Fruit fly (Drosophila melanogaster) whole organism, embryonic: ENCODE data around the gene CG4615.

ENCODE experiments used
- Asciz ChIP-seq: fragments of 200-800 bp; sonication (Bioruptor generic); optimal IDR thresholded peaks from 2 replicates; lab custom pipeline; 2017; ENCODE audit warnings: missing biosample characterization, mild to moderate bottlenecking, missing genetic modification characterization, missing genetic modification reagents
- CG10147 ChIP-seq: fragments of 200-800 bp; sonication (Bioruptor generic); optimal IDR thresholded peaks from 2 replicates; lab custom pipeline; 2019; ENCODE audit warnings: missing biosample characterization, mild to moderate bottlenecking, missing genetic modification characterization, moderate library complexity
- CG10267 ChIP-seq: fragments of 200-800 bp; sonication (Bioruptor generic); optimal IDR thresholded peaks from 2 replicates; lab custom pipeline; 2018; ENCODE audit warnings: missing biosample characterization, mild to moderate bottlenecking, missing genetic modification characterization, moderate library complexity
- CG10431 ChIP-seq: fragments of 200-800 bp; sonication (Bioruptor generic); optimal IDR thresholded peaks from 3 replicates; lab custom pipeline; 2018; ENCODE audit warnings: missing biosample characterization, mild to moderate bottlenecking, missing genetic modification characterization
- CG11504 ChIP-seq: fragments of 200-800 bp; sonication (Bioruptor generic); optimal IDR thresholded peaks from 3 replicates; lab custom pipeline; 2019; ENCODE audit warnings: missing biosample characterization, mild to moderate bottlenecking, missing genetic modification characterization, moderate library complexity
- CG13123 ChIP-seq: fragments of 200-800 bp; sonication (Bioruptor generic); optimal IDR thresholded peaks from 2 replicates; lab custom pipeline; 2016; ENCODE audit warnings: missing biosample characterization, missing genetic modification characterization
- CG13775 ChIP-seq: fragments of 200-800 bp; sonication (Bioruptor generic); optimal IDR thresholded peaks from 3 replicates; lab custom pipeline; 2017; ENCODE audit warnings: missing biosample characterization, mild to moderate bottlenecking, missing genetic modification characterization
- CG13894 ChIP-seq: fragments of 200-800 bp; sonication (Bioruptor generic); optimal IDR thresholded peaks from 3 replicates; lab custom pipeline; 2018; ENCODE audit warnings: missing biosample characterization, mild to moderate bottlenecking, missing genetic modification characterization, moderate library complexity
- CG15269 ChIP-seq: fragments of 200-800 bp; sonication (Bioruptor generic); optimal IDR thresholded peaks from 2 replicates; lab custom pipeline; 2018; ENCODE audit warnings: missing biosample characterization, mild to moderate bottlenecking, missing genetic modification characterization, moderate library complexity
- CG16863 ChIP-seq: fragments of 200-800 bp; sonication (Bioruptor generic); optimal IDR thresholded peaks from 3 replicates; lab custom pipeline; 2016; ENCODE audit warnings: missing biosample characterization, missing genetic modification characterization
- CG17385 ChIP-seq: fragments of 200-800 bp; sonication (Bioruptor generic); optimal IDR thresholded peaks from 3 replicates; lab custom pipeline; 2018; ENCODE audit warnings: missing biosample characterization, mild to moderate bottlenecking, missing genetic modification characterization
- CG17612 ChIP-seq: fragments of 200-800 bp; sonication (Bioruptor generic); IDR thresholded peaks from 2 replicates; pipeline ENCODE4 v1.3.6; 2022; ENCODE audit warnings: missing biosample characterization, missing genetic modification characterization
- CG18476 ChIP-seq: fragments of 200-800 bp; sonication (Bioruptor generic); optimal IDR thresholded peaks from 2 replicates; lab custom pipeline; 2016; ENCODE audit warnings: missing biosample characterization, mild to moderate bottlenecking, missing genetic modification characterization
- CG2116 ChIP-seq: fragments of 200-800 bp; sonication (Bioruptor generic); optimal IDR thresholded peaks from 3 replicates; lab custom pipeline; 2018; ENCODE audit warnings: missing biosample characterization, mild to moderate bottlenecking, missing genetic modification characterization
- CG3847 ChIP-seq: fragments of 200-800 bp; sonication (Bioruptor generic); IDR thresholded peaks from 2 replicates; pipeline ENCODE4 v1.3.6; 2022; ENCODE audit warnings: missing biosample characterization, missing genetic modification characterization
- CG4820 ChIP-seq: fragments of 200-800 bp; sonication (Bioruptor generic); optimal IDR thresholded peaks from 3 replicates; lab custom pipeline; 2016; ENCODE audit warnings: missing biosample characterization, missing genetic modification characterization
- CG7271 ChIP-seq: fragments of 200-800 bp; sonication (Bioruptor generic); optimal IDR thresholded peaks from 2 replicates; lab custom pipeline; 2018; ENCODE audit warnings: missing biosample characterization, mild to moderate bottlenecking, missing genetic modification characterization, moderate library complexity
- CG7786 ChIP-seq: fragments of 200-800 bp; sonication (Bioruptor generic); optimal IDR thresholded peaks from 2 replicates; lab custom pipeline; 2016; ENCODE audit warnings: missing biosample characterization, missing genetic modification characterization
- CG7928 ChIP-seq: fragments of 200-800 bp; sonication (Bioruptor generic); optimal IDR thresholded peaks from 2 replicates; lab custom pipeline; 2017; ENCODE audit warnings: missing biosample characterization, mild to moderate bottlenecking, missing genetic modification characterization
- CG8388 ChIP-seq: fragments of 200-800 bp; sonication (Bioruptor generic); optimal IDR thresholded peaks from 2 replicates; lab custom pipeline; 2019; ENCODE audit warnings: missing biosample characterization, mild to moderate bottlenecking, missing genetic modification characterization, moderate library complexity
- CG8478 ChIP-seq: fragments of >200 bp; optimal IDR thresholded peaks from 2 replicates; lab custom pipeline; 2018
- CG9437 ChIP-seq: fragments of 200-800 bp; sonication (Bioruptor generic); optimal IDR thresholded peaks from 2 replicates; lab custom pipeline; 2018; ENCODE audit warnings: missing biosample characterization, mild to moderate bottlenecking, missing genetic modification characterization
- CG9817 ChIP-seq: fragments of 200-800 bp; sonication (Bioruptor generic); optimal IDR thresholded peaks from 2 replicates; lab custom pipeline; 2018; ENCODE audit warnings: missing biosample characterization, mild to moderate bottlenecking, missing genetic modification characterization, moderate library complexity
- CoRest ChIP-seq: fragments of 200-800 bp; sonication (Bioruptor generic); optimal IDR thresholded peaks from 3 replicates; lab custom pipeline; 2018; ENCODE audit warnings: missing biosample characterization, mild to moderate bottlenecking, missing genetic modification characterization, moderate library complexity
- Dek ChIP-seq: fragments of 200-800 bp; sonication (Bioruptor generic); optimal IDR thresholded peaks from 3 replicates; lab custom pipeline; 2019; ENCODE audit warnings: missing biosample characterization, mild to moderate bottlenecking, missing genetic modification characterization, moderate library complexity
- HHEX ChIP-seq: fragments of 200-800 bp; sonication (Bioruptor generic); optimal IDR thresholded peaks from 3 replicates; lab custom pipeline; 2017; ENCODE audit warnings: missing biosample characterization, mild to moderate bottlenecking, missing genetic modification characterization, missing genetic modification reagents
- Hand ChIP-seq: fragments of 200-800 bp; sonication (Bioruptor generic); optimal IDR thresholded peaks from 2 replicates; lab custom pipeline; 2017; ENCODE audit warnings: mild to moderate bottlenecking, missing biosample characterization, missing genetic modification reagents, missing genetic modification characterization
- Hey ChIP-seq: fragments of 200-800 bp; sonication (Bioruptor generic); optimal IDR thresholded peaks from 3 replicates; lab custom pipeline; 2018; ENCODE audit warnings: missing biosample characterization, mild to moderate bottlenecking, missing genetic modification characterization
- MBD-R2 ChIP-seq: fragments of 200-800 bp; sonication (Bioruptor generic); IDR thresholded peaks from 2 replicates; pipeline ENCODE4 v1.3.6; 2022; ENCODE audit warnings: missing biosample characterization, missing genetic modification characterization
- Meics ChIP-seq: fragments of 200-800 bp; sonication (Bioruptor generic); optimal IDR thresholded peaks from 2 replicates; lab custom pipeline; 2017; ENCODE audit warnings: missing biosample characterization, mild to moderate bottlenecking, missing genetic modification characterization
- NfI ChIP-seq: fragments of 200-800 bp; sonication (Bioruptor generic); optimal IDR thresholded peaks from 3 replicates; lab custom pipeline; 2018; ENCODE audit warnings: missing biosample characterization, mild to moderate bottlenecking, missing genetic modification characterization, moderate library complexity
- ab ChIP-seq: fragments of 200-800 bp; sonication (Bioruptor generic); optimal IDR thresholded peaks from 2 replicates; lab custom pipeline; 2016; ENCODE audit warnings: missing biosample characterization, missing genetic modification characterization
- al ChIP-seq: fragments of 200-800 bp; sonication (Bioruptor generic); IDR thresholded peaks from 2 replicates; pipeline ENCODE4 v1.3.6; 2022; ENCODE audit warnings: missing biosample characterization, missing genetic modification characterization
- bbx ChIP-seq: fragments of 200-800 bp; sonication (Bioruptor generic); IDR thresholded peaks from 2 replicates; pipeline ENCODE4 v1.3.6; 2022; ENCODE audit warnings: missing biosample characterization, missing genetic modification characterization; ENCODE audit not compliant: partially characterized antibody
- caup ChIP-seq: fragments of 200-800 bp; sonication (Bioruptor generic); optimal IDR thresholded peaks from 3 replicates; lab custom pipeline; 2017; ENCODE audit warnings: missing biosample characterization, mild to moderate bottlenecking, missing genetic modification characterization, moderate library complexity; ENCODE audit not compliant: severe bottlenecking
- da ChIP-seq: fragments of 200-800 bp; sonication (Bioruptor generic); optimal IDR thresholded peaks from 2 replicates; lab custom pipeline; 2016; ENCODE audit warnings: missing biosample characterization, missing genetic modification characterization
- danr ChIP-seq: fragments of 200-800 bp; sonication (Bioruptor generic); IDR thresholded peaks from 2 replicates; pipeline ENCODE4 v1.3.6; 2022; ENCODE audit warnings: missing biosample characterization, missing genetic modification characterization
- fd102C ChIP-seq: fragments of 200-800 bp; sonication (Bioruptor generic); optimal IDR thresholded peaks from 2 replicates; lab custom pipeline; 2018; ENCODE audit warnings: missing biosample characterization, mild to moderate bottlenecking, missing genetic modification characterization, moderate library complexity
- hbn ChIP-seq: fragments of 200-800 bp; sonication (Bioruptor generic); IDR thresholded peaks from 2 replicates; pipeline ENCODE4 v1.3.6; 2022; ENCODE audit warnings: missing biosample characterization, missing genetic modification characterization; ENCODE audit not compliant: partially characterized antibody
- lilli ChIP-seq: fragments of 200-800 bp; sonication (Bioruptor generic); optimal IDR thresholded peaks from 3 replicates; lab custom pipeline; 2016; ENCODE audit warnings: missing biosample characterization, missing genetic modification characterization
- mld ChIP-seq: fragments of 200-800 bp; sonication (Bioruptor generic); IDR thresholded peaks from 3 replicates; pipeline ENCODE4 v1.3.6; 2022; ENCODE audit warnings: missing biosample characterization, missing genetic modification characterization; ENCODE audit not compliant: partially characterized antibody
- org-1 ChIP-seq: fragments of 200-800 bp; sonication (Bioruptor generic); optimal IDR thresholded peaks from 2 replicates; lab custom pipeline; 2017; ENCODE audit warnings: missing biosample characterization, missing genetic modification characterization
- pan ChIP-seq, 4 experiments: fragments of >200 bp in 3 of 4; fragments of 200-800 bp in 1 of 4; sonication (Bioruptor generic) in 1 of 4; optimal IDR thresholded peaks in 3 of 4; IDR thresholded peaks in 1 of 4; 2 replicates each; pipeline versions ENCODE4 v1.3.6 to Lab custom; 2017 to 2022; ENCODE audit warnings: missing biosample characterization in 2 of 4, missing genetic modification characterization in 2 of 4, mixed read lengths in 1 of 4
- pb ChIP-seq: fragments of 200-800 bp; sonication (Bioruptor generic); optimal IDR thresholded peaks from 3 replicates; lab custom pipeline; 2016; ENCODE audit warnings: missing biosample characterization, missing genetic modification characterization
- psq ChIP-seq: fragments of 200-800 bp; sonication (Bioruptor generic); optimal IDR thresholded peaks from 2 replicates; lab custom pipeline; 2017; ENCODE audit warnings: missing biosample characterization, missing genetic modification characterization
- schlank ChIP-seq: fragments of 200-800 bp; sonication (Bioruptor generic); optimal IDR thresholded peaks from 2 replicates; lab custom pipeline; 2018; ENCODE audit warnings: missing biosample characterization, mild to moderate bottlenecking, missing genetic modification characterization
- sens-2 ChIP-seq: fragments of 200-800 bp; sonication (Bioruptor generic); IDR thresholded peaks from 2 replicates; pipeline ENCODE4 v1.3.6; 2022; ENCODE audit warnings: missing biosample characterization, missing genetic modification characterization
- sisA ChIP-seq: fragments of 200-800 bp; sonication (Bioruptor generic); IDR thresholded peaks from 2 replicates; pipeline ENCODE4 v1.3.6; 2022; ENCODE audit warnings: missing biosample characterization, missing genetic modification characterization
- slp2 ChIP-seq: fragments of 200-800 bp; sonication (Bioruptor generic); optimal IDR thresholded peaks from 2 replicates; lab custom pipeline; 2016; ENCODE audit warnings: missing biosample characterization, missing genetic modification characterization
- vfl ChIP-seq: fragments of 200-800 bp; sonication (Bioruptor generic); optimal IDR thresholded peaks from 2 replicates; lab custom pipeline; 2016; ENCODE audit warnings: missing biosample characterization, missing genetic modification characterization

CG4615 gene

dm6 chrX:7097859-7098303, 4.2 kb downstream of the CG4615 start, which contains the start of gene Sxl (continued):
- TF ChIP-seq CG10267 (tag; lab: Kevin White, UChicago) = peak; percentile 73
- no peak for TF ChIP-seq pan (optimal IDR thresholded peaks at IDR 0.05; lab: Kevin White, UChicago)
- no peak for TF ChIP-seq pan (GFP tag; optimal IDR thresholded peaks at IDR 0.05 in 1 of 2, IDR thresholded peaks at IDR 0.05 in 1 of 2)
- peak; percentile 16 for TF ChIP-seq fd102C (GFP tag; lab: Kevin White, UChicago)
- TF ChIP-seq CG9817 (tag; lab: Kevin White, UChicago) = no peak
- TF ChIP-seq CG2116 (GFP tag; lab: Kevin White, UChicago) = peak; percentile 64
- no peak for TF ChIP-seq CG9437 (GFP tag; lab: Kevin White, UChicago)
- TF ChIP-seq Hand = no peak
- TF ChIP-seq CG15269 = no peak
- no peak for TF ChIP-seq CG10431 (GFP tag; lab: Kevin White, UChicago)
- TF ChIP-seq pb = no peak
- TF ChIP-seq Dek (tag; lab: Kevin White, UChicago) = peak; percentile 44
- TF ChIP-seq CG11504 = peak; percentile 39
- TF ChIP-seq al = no peak
- peak; percentile 52; the same call in 1 of the 2 replicates for TF ChIP-seq bbx (GFP tag; lab: Robert Waterston, UW)
- TF ChIP-seq CG7271 (tag; lab: Kevin White, UChicago) = no peak
- TF ChIP-seq CG17612 (GFP tag; lab: Robert Waterston, UW) = no peak
- no peak for TF ChIP-seq NfI (GFP tag; lab: Kevin White, UChicago)
- TF ChIP-seq schlank = no peak
- peak; percentile 8 for TF ChIP-seq lilli
- TF ChIP-seq slp2 = no peak
- TF ChIP-seq CG16863 = no peak
- no peak for TF ChIP-seq Asciz
- no peak for TF ChIP-seq CG13775 (GFP tag; lab: Kevin White, UChicago)
- TF ChIP-seq vfl (GFP tag; lab: Kevin White, UChicago) = peak; percentile 12
- peak; percentile 31 for TF ChIP-seq HHEX (GFP tag; lab: Kevin White, UChicago)
- TF ChIP-seq Meics (GFP tag; lab: Kevin White, UChicago) = no peak
- TF ChIP-seq CG8388 = no peak
- no peak for TF ChIP-seq sens-2 (GFP tag; lab: Robert Waterston, UW)
- peak; percentile 21; the same call in 1 of the 2 replicates for TF ChIP-seq hbn (GFP tag; lab: Robert Waterston, UW)
- TF ChIP-seq CG13123 (GFP tag; lab: Kevin White, UChicago) = no peak
- TF ChIP-seq MBD-R2 (GFP tag; lab: Robert Waterston, UW) = no peak
- peak; percentile 51; the same call in 1 of the 2 replicates for TF ChIP-seq CG3847
- no peak for TF ChIP-seq CG4820
- no peak for TF ChIP-seq CG8478 (lab: Kevin White, UChicago)
- no peak for TF ChIP-seq org-1 (GFP tag; lab: Kevin White, UChicago)
- TF ChIP-seq danr (GFP tag; lab: Robert Waterston, UW) = no peak
- peak; percentile 57 for TF ChIP-seq CoRest (tag; lab: Kevin White, UChicago)
- TF ChIP-seq mld (GFP tag; lab: Robert Waterston, UW) = no peak
- no peak for TF ChIP-seq CG7928 (GFP tag; lab: Kevin White, UChicago)
- no peak for TF ChIP-seq CG18476
- no peak for TF ChIP-seq CG10147
- TF ChIP-seq caup = peak; percentile 30
- no peak for TF ChIP-seq psq
- TF ChIP-seq CG17385 (GFP tag; lab: Kevin White, UChicago) = peak; percentile 39
- TF ChIP-seq sisA (GFP tag; lab: Robert Waterston, UW) = no peak
- no peak for TF ChIP-seq Hey (tag; lab: Kevin White, UChicago)
- TF ChIP-seq da (GFP tag; lab: Kevin White, UChicago) = no peak
- peak; percentile 66 for TF ChIP-seq CG13894
- no peak for TF ChIP-seq CG7786 (GFP tag; lab: Kevin White, UChicago)
- no peak for TF ChIP-seq ab (GFP tag; lab: Kevin White, UChicago)
